Fruit fly (Drosophila melanogaster) whole organism, pupa: Measurements from ENCODE around the gene Gr85a.

ENCODE experiments used
- CG10348 ChIP-seq: fragments of 200-800 bp; sonication (Bioruptor generic); IDR thresholded peaks from 2 replicates; pipeline ENCODE4 v1.3.6; 2022; ENCODE audit warnings: missing biosample characterization, missing genetic modification characterization
- CG12605 ChIP-seq: fragments of 200-800 bp; sonication (Bioruptor generic); IDR thresholded peaks from 2 replicates; pipeline ENCODE4 v1.3.6; 2022; ENCODE audit warnings: missing biosample characterization, missing genetic modification characterization
- CG13204 ChIP-seq: fragments of 200-800 bp; sonication (Bioruptor generic); optimal IDR thresholded peaks from 2 replicates; lab custom pipeline; 2018; ENCODE audit warnings: missing biosample characterization, mild to moderate bottlenecking, missing genetic modification characterization, moderate library complexity
- CG14655 ChIP-seq: fragments of 200-800 bp; sonication (Bioruptor generic); optimal IDR thresholded peaks from 3 replicates; lab custom pipeline; 2017; ENCODE audit warnings: mild to moderate bottlenecking, missing biosample characterization, missing genetic modification reagents, missing genetic modification characterization
- CG15710 ChIP-seq: fragments of 200-800 bp; sonication (Bioruptor generic); optimal IDR thresholded peaks from 2 replicates; lab custom pipeline; 2018; ENCODE audit warnings: missing biosample characterization, mild to moderate bottlenecking, missing genetic modification characterization, moderate library complexity
- CG17806 ChIP-seq: fragments of 200-800 bp; sonication (Bioruptor generic); optimal IDR thresholded peaks from 2 replicates; lab custom pipeline; 2018; ENCODE audit warnings: missing biosample characterization, mild to moderate bottlenecking, missing genetic modification characterization, moderate library complexity
- CG32121 ChIP-seq: fragments of 200-800 bp; sonication (Bioruptor generic); IDR thresholded peaks from 2 replicates; pipeline ENCODE4 v1.3.6; 2022; ENCODE audit warnings: missing biosample characterization, missing genetic modification characterization
- CG34367 ChIP-seq: fragments of 200-800 bp; sonication (Bioruptor generic); optimal IDR thresholded peaks from 2 replicates; lab custom pipeline; 2018; ENCODE audit warnings: missing biosample characterization, mild to moderate bottlenecking, missing genetic modification characterization
- CG4496 ChIP-seq: fragments of 200-800 bp; sonication (Bioruptor generic); IDR thresholded peaks from 3 replicates; pipeline ENCODE4 v1.3.6; 2022; ENCODE audit warnings: missing biosample characterization, missing genetic modification characterization
- CG8159 ChIP-seq: fragments of 200-800 bp; sonication (Bioruptor generic); optimal IDR thresholded peaks from 3 replicates; lab custom pipeline; 2018; ENCODE audit warnings: missing biosample characterization, mild to moderate bottlenecking, missing genetic modification characterization, moderate library complexity
- CG8301 ChIP-seq: fragments of 200-800 bp; sonication (Bioruptor generic); optimal IDR thresholded peaks from 2 replicates; lab custom pipeline; 2018; ENCODE audit warnings: missing biosample characterization, mild to moderate bottlenecking, missing genetic modification characterization
- CG9948 ChIP-seq: fragments of 200-800 bp; sonication (Bioruptor generic); optimal IDR thresholded peaks from 2 replicates; lab custom pipeline; 2018; ENCODE audit warnings: missing biosample characterization, mild to moderate bottlenecking, missing genetic modification characterization, moderate library complexity
- D1 ChIP-seq: fragments of 200-800 bp; sonication (Bioruptor generic); optimal IDR thresholded peaks from 2 replicates; lab custom pipeline; 2018; ENCODE audit warnings: missing biosample characterization, mild to moderate bottlenecking, missing genetic modification characterization, moderate library complexity
- EcR ChIP-seq: fragments of 200-800 bp; sonication (Bioruptor generic); optimal IDR thresholded peaks from 3 replicates; lab custom pipeline; 2019; ENCODE audit warnings: missing biosample characterization, missing genetic modification characterization, mild to moderate bottlenecking, moderate library complexity, missing genetic modification reagents
- Ets98B ChIP-seq: fragments of 200-800 bp; sonication (Bioruptor generic); IDR thresholded peaks from 2 replicates; pipeline ENCODE4 v1.3.6; 2022; ENCODE audit warnings: missing biosample characterization, missing genetic modification characterization
- Pif1A ChIP-seq: fragments of 200-800 bp; sonication (Bioruptor generic); optimal IDR thresholded peaks from 3 replicates; lab custom pipeline; 2016; ENCODE audit warnings: missing biosample characterization, missing genetic modification characterization
- Pif1B ChIP-seq: fragments of 200-800 bp; sonication (Bioruptor generic); optimal IDR thresholded peaks from 3 replicates; lab custom pipeline; 2016; ENCODE audit warnings: missing biosample characterization, missing genetic modification characterization
- Snoo ChIP-seq: fragments of 200-800 bp; sonication (Bioruptor generic); optimal IDR thresholded peaks from 3 replicates; lab custom pipeline; 2017; ENCODE audit warnings: missing biosample characterization, mild to moderate bottlenecking, missing genetic modification characterization, inconsistent platforms
- fd96Ca ChIP-seq: fragments of 200-800 bp; sonication (Bioruptor generic); IDR thresholded peaks from 3 replicates; pipeline ENCODE4 v1.3.6; 2022; ENCODE audit warnings: missing biosample characterization, missing genetic modification characterization
- gl ChIP-seq: fragments of 200-800 bp; sonication (Bioruptor generic); optimal IDR thresholded peaks from 2 replicates; lab custom pipeline; 2018; ENCODE audit warnings: missing biosample characterization, mild to moderate bottlenecking, missing genetic modification characterization
- rn ChIP-seq: fragments of 200-800 bp; sonication (Bioruptor generic); IDR thresholded peaks from 2 replicates; pipeline ENCODE4 v1.3.6; 2022; ENCODE audit warnings: missing biosample characterization, missing genetic modification characterization

Gr85a gene

dm6 chr3R:9952669-9953277, 43.8 kb downstream of the Gr85a start:
- TF ChIP-seq EcR (GFP tag; lab: Kevin White, UChicago) (no peak), Pif1A (GFP tag; lab: Kevin White, UChicago) (no peak), CG15710 (no peak), CG4496 (GFP tag; lab: Robert Waterston, UW) (0 out of 3 replicates have a peak, but pooled peaks have one; percentile 15), CG8159 (tag; lab: Kevin White, UChicago) (no peak)
- TF ChIP-seq, all 21 proteins: peak for 1

DNA sequence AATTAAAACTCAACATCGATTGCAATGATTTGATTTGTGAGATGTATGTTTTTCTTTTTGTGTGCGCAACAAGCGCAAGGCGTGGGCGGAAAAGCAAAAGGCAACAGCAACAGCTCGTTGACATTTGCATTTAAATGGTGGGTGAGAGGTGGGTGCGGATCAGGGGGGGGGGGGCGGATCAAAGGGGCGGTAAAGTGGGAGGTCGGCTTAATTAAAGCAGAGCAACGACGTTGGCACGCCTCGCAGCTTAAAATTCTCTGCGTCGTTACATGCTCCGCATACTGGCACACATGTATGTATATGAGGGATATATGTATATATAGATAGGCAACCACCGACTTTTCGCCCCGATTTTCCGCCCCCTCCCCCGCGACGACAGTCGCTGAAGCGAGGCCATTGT, 44.9 kb downstream of the Gr85a start:
- TF ChIP-seq rn (GFP tag; lab: Robert Waterston, UW) = 0 out of 2 replicates have a peak, but pooled peaks have one; percentile 3
- no peak for TF ChIP-seq CG14655 (GFP tag; lab: Kevin White, UChicago)

DNA sequence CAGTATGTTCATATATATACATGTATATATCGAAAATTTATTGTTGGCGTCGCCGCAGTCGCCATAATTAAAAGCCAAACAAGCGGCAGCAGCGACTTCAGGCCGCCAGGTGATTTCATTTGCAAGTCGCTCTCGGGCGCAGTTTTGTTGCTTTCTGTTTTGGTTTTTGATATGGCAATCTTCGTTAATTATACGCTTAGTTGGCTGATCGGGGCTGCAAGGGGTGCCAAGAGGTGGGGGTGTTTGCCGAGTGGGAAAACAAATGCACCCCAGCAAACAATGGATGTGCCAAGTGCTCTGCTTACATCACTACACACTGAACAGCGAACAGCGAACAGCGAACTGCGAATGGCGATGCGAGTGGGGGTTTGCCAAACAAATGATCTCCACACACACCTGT, 45.6 kb downstream of the Gr85a start:
- no peak for TF ChIP-seq CG8301 (tag; lab: Kevin White, UChicago)
- TF ChIP-seq CG14655 (GFP tag; lab: Kevin White, UChicago) = no peak
- TF ChIP-seq Ets98B = no peak
- TF ChIP-seq rn (GFP tag; lab: Robert Waterston, UW) = no peak
- TF ChIP-seq Pif1A (GFP tag; lab: Kevin White, UChicago) = no peak
- TF ChIP-seq CG32121 (GFP tag; lab: Robert Waterston, UW) = no peak
- no peak for TF ChIP-seq CG15710
- TF ChIP-seq CG4496 (GFP tag; lab: Robert Waterston, UW) = no peak
- TF ChIP-seq gl (tag; lab: Kevin White, UChicago) = no peak
- TF ChIP-seq Snoo (tag; lab: Kevin White, UChicago) = no peak
- no peak for TF ChIP-seq CG13204 (GFP tag; lab: Kevin White, UChicago)
- no peak for TF ChIP-seq CG17806 (tag; lab: Kevin White, UChicago)
- TF ChIP-seq CG34367 = no peak
- no peak for TF ChIP-seq CG12605 (GFP tag; lab: Robert Waterston, UW)
- no peak for TF ChIP-seq EcR (GFP tag; lab: Kevin White, UChicago)
- no peak for TF ChIP-seq CG8159 (tag; lab: Kevin White, UChicago)
- TF ChIP-seq fd96Ca (GFP tag; lab: Robert Waterston, UW) = no peak
- TF ChIP-seq Pif1B = no peak
- no peak for TF ChIP-seq CG9948 (tag; lab: Kevin White, UChicago)
- TF ChIP-seq, all 21 proteins: peak for 0

- TF ChIP-seq CG8301 (tag; lab: Kevin White, UChicago) (no peak), EcR (GFP tag; lab: Kevin White, UChicago) (peak; percentile 35), Ets98B (peak; percentile 66), CG12605 (GFP tag; lab: Robert Waterston, UW) (peak; percentile 55), CG14655 (GFP tag; lab: Kevin White, UChicago) (peak; percentile 39), CG4496 (GFP tag; lab: Robert Waterston, UW) (peak; percentile 40; the same call in 1 of the 3 replicates), gl (tag; lab: Kevin White, UChicago) (peak; percentile 3), Pif1A (GFP tag; lab: Kevin White, UChicago) (peak; percentile 35), CG13204 (GFP tag; lab: Kevin White, UChicago) (no peak), Snoo (tag; lab: Kevin White, UChicago) (peak; percentile 24), CG32121 (GFP tag; lab: Robert Waterston, UW) (peak; percentile 62; the same call in 1 of the 2 replicates), D1 (tag; lab: Kevin White, UChicago) (no peak)
These were observed 46.7 kb downstream of the Gr85a start for dm6 chr3R:9949903-9950302.

DNA sequence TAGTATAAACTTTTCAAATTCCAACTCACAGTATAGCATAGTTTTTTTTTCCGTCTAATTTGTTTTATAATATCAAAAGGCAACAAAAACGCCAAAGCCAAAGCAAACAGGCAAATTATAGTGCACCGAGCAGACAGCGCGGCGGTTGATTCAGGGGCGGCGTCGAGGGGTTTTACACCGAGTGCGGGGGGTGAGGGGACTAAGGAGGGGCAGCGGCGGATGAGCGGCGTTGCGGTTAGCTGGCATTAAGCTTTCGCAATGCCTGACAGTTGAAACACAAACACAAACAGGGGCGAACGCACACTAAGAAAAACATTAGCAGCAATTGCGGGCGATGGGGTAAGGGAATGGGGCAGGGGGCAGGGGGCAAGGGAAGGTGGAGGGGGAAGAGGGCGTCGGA, 50.1 kb downstream of the Gr85a start:
- TF ChIP-seq CG10348 (GFP tag; lab: Robert Waterston, UW) (no peak), CG32121 (GFP tag; lab: Robert Waterston, UW) (peak; percentile 13; the same call in 1 of the 2 replicates), CG4496 (GFP tag; lab: Robert Waterston, UW) (0 out of 3 replicates have a peak, but pooled peaks have one; percentile 50), Ets98B (peak; percentile 30; the same call in 1 of the 2 replicates), rn (GFP tag; lab: Robert Waterston, UW) (no peak)
- TF ChIP-seq, all 21 proteins: peak for 3
